Fruit fly (Drosophila melanogaster) Kc167 (cell line): ENCODE data around the gene CG13306.

Source experiments
- h ChIP-seq: fragments of >200 bp; optimal IDR thresholded peaks from 3 replicates; lab custom pipeline; 2018; ENCODE audit warnings: missing external identifiers
- insv ChIP-seq: fragments of >200 bp; optimal IDR thresholded peaks from 3 replicates; lab custom pipeline; 2018; ENCODE audit warnings: missing external identifiers
- psq ChIP-seq: fragments of >200 bp; optimal IDR thresholded peaks from 2 replicates; lab custom pipeline; 2017; ENCODE audit warnings: missing external identifiers
- ttk ChIP-seq: sonication (Bioruptor generic); optimal IDR thresholded peaks from 2 replicates; lab custom pipeline; 2017; ENCODE audit warnings: missing external identifiers

DNA sequence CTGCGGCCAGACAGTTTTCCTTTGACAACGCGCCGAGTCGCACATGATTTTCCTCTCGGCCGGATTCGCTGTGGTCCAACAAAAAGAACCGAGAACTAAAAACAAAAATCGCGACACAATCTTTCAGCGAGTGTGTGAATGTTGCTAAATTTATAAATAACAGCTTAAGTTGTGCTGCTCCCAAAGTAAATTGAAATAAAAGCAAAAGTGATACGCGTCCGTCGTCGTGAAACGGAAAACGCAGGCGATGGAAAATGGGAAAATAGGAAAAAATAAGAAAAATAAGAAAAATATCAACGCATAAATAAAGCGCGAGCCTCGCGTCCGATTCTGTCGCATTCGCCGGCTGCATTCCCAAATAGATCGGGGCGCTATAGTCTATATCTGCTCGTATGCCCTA, 4.1 kb upstream of the CG13306 start, which contains the start of gene Fhos:
- TF ChIP-seq psq (lab: Kevin White, UChicago), result no peak
- no peak for TF ChIP-seq ttk
- TF ChIP-seq insv, result no peak
- TF ChIP-seq h, result no peak
